Worm (Caenorhabditis elegans): ENCODE results near the gene Y82E9BL.6.

Y82E9BL.6 gene

ce11 chrIII:1354523-1354922 is 8.9 kb upstream of the Y82E9BL.6 start:
- TF ChIP-seq elt-2 (tag; optimal IDR thresholded peaks at IDR 0.05) (no peak), elt-3 (tag; optimal IDR thresholded peaks at IDR 0.05) (no peak), eor-1 (tag; optimal IDR thresholded peaks at IDR 0.05) (no peak), pqm-1 (tag; optimal IDR thresholded peaks at IDR 0.05) (no peak), nhr-67 (tag; optimal IDR thresholded peaks at IDR 0.05) (no peak), mdl-1 (tag; optimal IDR thresholded peaks at IDR 0.05) (no peak), nhr-77 (tag; optimal IDR thresholded peaks at IDR 0.05) (no peak), lsy-12 (tag; optimal IDR thresholded peaks at IDR 0.05) (no peak), aly-2 (tag; optimal IDR thresholded peaks at IDR 0.05) (no peak), egl-5 (tag; optimal IDR thresholded peaks at IDR 0.05) (no peak), zag-1 (tag; optimal IDR thresholded peaks at IDR 0.05) (no peak), pha-4 (tag; optimal IDR thresholded peaks at IDR 0.05) (no peak), ZK546.5 (tag; optimal IDR thresholded peaks at IDR 0.05) (no peak)

- TF ChIP-seq sea-2 (GFP tag; optimal IDR thresholded peaks at IDR 0.05) (no peak), jun-1 (tag; optimal IDR thresholded peaks at IDR 0.05) (no peak), hmg-11 (tag; optimal IDR thresholded peaks at IDR 0.05) (no peak), unc-39 (tag; optimal IDR thresholded peaks at IDR 0.05) (no peak), nhr-237 (tag; optimal IDR thresholded peaks at IDR 0.05) (no peak), pha-4 (tag; optimal IDR thresholded peaks at IDR 0.05) (no peak), ztf-4 (tag; optimal IDR thresholded peaks at IDR 0.05) (no peak), skn-1 (tag; optimal IDR thresholded peaks at IDR 0.05) (no peak), R02D3.7 (tag; optimal IDR thresholded peaks at IDR 0.05) (no peak), nhr-67 (tag; optimal IDR thresholded peaks at IDR 0.05) (no peak), lin-39 (tag; optimal IDR thresholded peaks at IDR 0.05) (no peak), lin-15B (tag; optimal IDR thresholded peaks at IDR 0.05) (no peak), zag-1 (tag; optimal IDR thresholded peaks at IDR 0.05) (no peak), nhr-12 (tag; optimal IDR thresholded peaks at IDR 0.05) (no peak), ceh-28 (tag; optimal IDR thresholded peaks at IDR 0.05) (no peak)
These were observed 5.2 kb upstream of the Y82E9BL.6 start, which contains the start of gene Y82E9BL.3 for ce11 chrIII:1350745-1351144. Gene Y82E9BL.3, minus strand, starts transcription at chrIII:1350845.

- TF ChIP-seq egl-27 (tag; optimal IDR thresholded peaks at IDR 0.05): no peak
- peak; percentile 38 for TF ChIP-seq elt-2 (tag; optimal IDR thresholded peaks at IDR 0.05)
These were observed 3.7 kb upstream of the Y82E9BL.6 start, which contains the start of gene fbxa-25 for ce11 chrIII:1349313-1349712. Gene fbxa-25, minus strand, starts transcription at chrIII:1349450.

ce11 chrIII:1347539-1347938 is 1.9 kb upstream of the Y82E9BL.6 start, which contains the start of gene Y82E9BL.5:
Gene Y82E9BL.5, minus strand, starts transcription at chrIII:1347639.
- TF ChIP-seq nhr-11 (tag; optimal IDR thresholded peaks at IDR 0.05) (no peak), fos-1 (tag; optimal IDR thresholded peaks at IDR 0.05) (no peak), tbx-2 (tag; optimal IDR thresholded peaks at IDR 0.05) (no peak), jun-1 (tag; optimal IDR thresholded peaks at IDR 0.05) (no peak), sea-2 (GFP tag; optimal IDR thresholded peaks at IDR 0.05) (no peak), aly-2 (tag; optimal IDR thresholded peaks at IDR 0.05) (no peak), lin-39 (tag; optimal IDR thresholded peaks at IDR 0.05) (no peak), ceh-16 (tag; optimal IDR thresholded peaks at IDR 0.05) (no peak), nhr-67 (tag; optimal IDR thresholded peaks at IDR 0.05) (no peak), egl-27 (tag; optimal IDR thresholded peaks at IDR 0.05) (no peak), snpc-4 (tag; optimal IDR thresholded peaks at IDR 0.05) (no peak), lsy-12 (tag; optimal IDR thresholded peaks at IDR 0.05) (no peak)

- TF ChIP-seq nhr-12 (tag; optimal IDR thresholded peaks at IDR 0.05) (no peak), unc-62 (GFP tag; optimal IDR thresholded peaks at IDR 0.05) (no peak), nhr-76 (tag; optimal IDR thresholded peaks at IDR 0.05) (no peak), jun-1 (tag; optimal IDR thresholded peaks at IDR 0.05) (no peak), ama-1 (optimal IDR thresholded peaks at IDR 0.05) (no peak), ceh-9 (tag; optimal IDR thresholded peaks at IDR 0.05) (no peak), nhr-77 (tag; optimal IDR thresholded peaks at IDR 0.05) (no peak)
These were observed 1.4 kb upstream of the Y82E9BL.6 start for ce11 chrIII:1347003-1347402.

All from whole organism, L3 larva.